Fruit fly (Drosophila melanogaster): Measurements from ENCODE around the gene Pfdn5.

Gene Pfdn5

DNA sequence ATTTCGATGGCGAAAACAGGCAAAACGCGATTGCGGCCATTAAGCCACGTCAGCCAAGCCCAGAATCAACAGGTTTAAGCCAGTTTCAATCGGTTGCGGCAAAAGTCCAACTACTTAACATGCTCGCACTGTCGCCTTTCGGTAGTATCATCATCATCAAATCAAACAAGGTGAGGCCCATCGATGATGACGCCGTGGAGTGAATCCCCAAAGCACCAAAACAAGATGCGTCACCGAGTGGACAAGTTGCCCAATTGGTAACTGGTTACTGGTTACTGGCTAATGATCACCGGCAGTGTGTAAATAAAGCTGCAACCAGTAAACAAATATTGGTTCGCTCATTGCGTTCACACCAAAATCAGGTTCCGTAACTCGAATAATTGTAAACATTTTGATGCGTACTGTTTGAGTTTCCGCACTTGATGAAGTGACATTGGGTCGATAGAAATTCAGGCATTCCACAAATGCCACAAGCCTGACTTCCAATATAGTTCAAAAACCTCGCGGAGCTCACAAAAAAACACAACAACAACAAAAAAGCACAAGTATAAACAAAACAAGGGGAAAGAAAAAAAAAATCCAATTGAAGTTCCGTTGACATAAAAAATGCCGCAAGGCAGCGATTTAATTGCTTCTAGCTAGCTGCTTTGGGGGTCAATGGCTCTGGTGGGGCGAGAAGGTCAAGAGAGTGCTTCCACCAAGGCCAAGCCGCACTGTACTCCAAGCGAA lies 37.7 kb downstream of the Pfdn5 start (continued):
- TF ChIP-seq CG13775 (GFP tag; optimal IDR thresholded peaks at IDR 0.05) (no peak), CG7839 (tag; optimal IDR thresholded peaks at IDR 0.05) (peak; percentile 30), sna (GFP tag; IDR thresholded peaks at IDR 0.05; ENCODE audit: partially characterized antibody) (no peak), Lim3 (GFP tag; IDR thresholded peaks at IDR 0.05) (no peak), CG16779 (GFP tag; IDR thresholded peaks at IDR 0.05) (no peak), Sox100B (GFP tag; optimal IDR thresholded peaks at IDR 0.05) (peak; percentile 83), sim (GFP tag; IDR thresholded peaks at IDR 0.05) (0 out of 2 replicates have a peak, but pooled peaks have one; percentile 25), klu (GFP tag; IDR thresholded peaks at IDR 0.05) (no peak), CG13424 (tag; optimal IDR thresholded peaks at IDR 0.05) (peak; percentile 54), Bdp1 (GFP tag; optimal IDR thresholded peaks at IDR 0.05) (peak; percentile 25), gsb-n (tag; optimal IDR thresholded peaks at IDR 0.05) (peak; percentile 50), CG10274 (GFP tag; optimal IDR thresholded peaks at IDR 0.05) (no peak), CG2199 (GFP tag; IDR thresholded peaks at IDR 0.05) (no peak), crp (GFP tag; optimal IDR thresholded peaks at IDR 0.05) (no peak), slou (GFP tag; optimal IDR thresholded peaks at IDR 0.05) (no peak), Hr51 (GFP tag; optimal IDR thresholded peaks at IDR 0.05) (peak; percentile 25 to 28), CG6854 (GFP tag; optimal IDR thresholded peaks at IDR 0.05) (peak; percentile 23), CG31365 (tag; optimal IDR thresholded peaks at IDR 0.05) (peak; percentile 60), CG5953 (GFP tag; IDR thresholded peaks at IDR 0.05) (peak; percentile 64; the same call in 1 of the 2 replicates), bsh (GFP tag; optimal IDR thresholded peaks at IDR 0.05) (peak in 1 of 2 experiments; percentile 70), HLH54F (GFP tag; optimal IDR thresholded peaks at IDR 0.05) (no peak), ems (GFP tag; optimal IDR thresholded peaks at IDR 0.05) (peak; percentile 10), Dfd (GFP tag; optimal IDR thresholded peaks at IDR 0.05) (no peak), tx (GFP tag; optimal IDR thresholded peaks at IDR 0.05) (no peak), ab (GFP tag; optimal IDR thresholded peaks at IDR 0.05) (no peak), crc (GFP tag; optimal IDR thresholded peaks at IDR 0.05) (peak; percentile 1), seq (GFP tag; IDR thresholded peaks at IDR 0.05) (peak; percentile 82), sqz (GFP tag; optimal IDR thresholded peaks at IDR 0.05) (peak; percentile 86), usp (GFP tag; optimal IDR thresholded peaks at IDR 0.05) (no peak), emc (GFP tag; optimal IDR thresholded peaks at IDR 0.05) (no peak), luna (GFP tag; optimal IDR thresholded peaks at IDR 0.05) (no peak), kni (GFP tag; optimal IDR thresholded peaks at IDR 0.05) (peak; percentile 91), CrebB (tag; optimal IDR thresholded peaks at IDR 0.05) (peak; percentile 86), CG13624 (GFP tag; optimal IDR thresholded peaks at IDR 0.05) (no peak), CG17829 (tag; optimal IDR thresholded peaks at IDR 0.05) (no peak), inv (GFP tag; IDR thresholded peaks at IDR 0.05; ENCODE audit: partially characterized antibody) (no peak), B-H2 (GFP tag; optimal IDR thresholded peaks at IDR 0.05) (no peak), pum (GFP tag; optimal IDR thresholded peaks at IDR 0.05) (no peak), vvl (GFP tag; IDR thresholded peaks at IDR 0.05) (no peak; the same call in 1 of the 2 replicates), mirr (GFP tag; optimal IDR thresholded peaks at IDR 0.05) (peak; percentile 46), D19A (tag; optimal IDR thresholded peaks at IDR 0.05) (peak; percentile 2), Deaf1 (tag; optimal IDR thresholded peaks at IDR 0.05) (no peak), Asciz (GFP tag; optimal IDR thresholded peaks at IDR 0.05) (peak; percentile 91), Trl (optimal IDR thresholded peaks at IDR 0.05) (no peak), Trl (GFP tag; optimal IDR thresholded peaks at IDR 0.05) (peak; percentile 62), knrl (GFP tag; IDR thresholded peaks at IDR 0.05; ENCODE audit: partially characterized antibody) (no peak), cas (GFP tag; IDR thresholded peaks at IDR 0.05) (0 out of 2 replicates have a peak, but pooled peaks have one; percentile 16), HmgD (GFP tag; optimal IDR thresholded peaks at IDR 0.05) (no peak), fd64A (GFP tag; optimal IDR thresholded peaks at IDR 0.05) (peak; percentile 80), caup (GFP tag; optimal IDR thresholded peaks at IDR 0.05; ENCODE audit: severe bottlenecking) (peak; percentile 58)

Measured in whole organism, embryonic.